Fruit fly (Drosophila melanogaster) whole organism, embryonic: ENCODE measurements around the gene Tom70.

ENCODE experiments used
- ATbp ChIP-seq: fragments of 200-800 bp; sonication (Bioruptor generic); optimal IDR thresholded peaks from 2 replicates; lab custom pipeline; 2017; ENCODE audit warnings: missing biosample characterization, mild to moderate bottlenecking, missing genetic modification characterization, missing genetic modification reagents
- CG10267 ChIP-seq: fragments of 200-800 bp; sonication (Bioruptor generic); optimal IDR thresholded peaks from 2 replicates; lab custom pipeline; 2018; ENCODE audit warnings: missing biosample characterization, mild to moderate bottlenecking, missing genetic modification characterization, moderate library complexity
- CG12769 ChIP-seq: fragments of 200-800 bp; sonication (Bioruptor generic); optimal IDR thresholded peaks from 2 replicates; lab custom pipeline; 2019; ENCODE audit warnings: missing biosample characterization, mild to moderate bottlenecking, missing genetic modification characterization, moderate library complexity
- CG13296 ChIP-seq: fragments of 200-800 bp; sonication (Bioruptor generic); optimal IDR thresholded peaks from 3 replicates; lab custom pipeline; 2018; ENCODE audit warnings: missing biosample characterization, mild to moderate bottlenecking, missing genetic modification characterization
- CG1602 ChIP-seq: fragments of 200-800 bp; sonication (Bioruptor generic); optimal IDR thresholded peaks from 3 replicates; lab custom pipeline; 2016; ENCODE audit warnings: missing biosample characterization, missing genetic modification characterization
- CG17912 ChIP-seq: fragments of 200-800 bp; sonication (Bioruptor generic); optimal IDR thresholded peaks from 2 replicates; lab custom pipeline; 2018; ENCODE audit warnings: missing biosample characterization, mild to moderate bottlenecking, missing genetic modification characterization
- CG1792 ChIP-seq: fragments of 200-800 bp; sonication (Bioruptor generic); optimal IDR thresholded peaks from 2 replicates; lab custom pipeline; 2016; ENCODE audit warnings: missing biosample characterization, missing genetic modification characterization
- CG33213 ChIP-seq: fragments of 200-800 bp; sonication (Bioruptor generic); optimal IDR thresholded peaks from 3 replicates; lab custom pipeline; 2016; ENCODE audit warnings: missing biosample characterization, missing genetic modification characterization
- CG34422 ChIP-seq: fragments of 200-800 bp; sonication (Bioruptor generic); IDR thresholded peaks from 3 replicates; pipeline ENCODE4 v1.3.6; 2022; ENCODE audit warnings: missing biosample characterization, missing genetic modification characterization
- CG3995 ChIP-seq: fragments of 200-800 bp; sonication (Bioruptor generic); optimal IDR thresholded peaks from 3 replicates; lab custom pipeline; 2016; ENCODE audit warnings: missing biosample characterization, missing genetic modification characterization
- CG4707 ChIP-seq: fragments of 200-800 bp; sonication (Bioruptor generic); optimal IDR thresholded peaks from 2 replicates; lab custom pipeline; 2018; ENCODE audit warnings: missing biosample characterization, mild to moderate bottlenecking, missing genetic modification characterization, moderate library complexity
- CG4854 ChIP-seq: fragments of 200-800 bp; sonication (Bioruptor generic); optimal IDR thresholded peaks from 2 replicates; lab custom pipeline; 2016; ENCODE audit warnings: missing biosample characterization, missing genetic modification characterization, inconsistent platforms
- CG6272 ChIP-seq: fragments of 200-800 bp; sonication (Bioruptor generic); IDR thresholded peaks from 2 replicates; pipeline ENCODE4 v1.3.6; 2022; ENCODE audit warnings: missing biosample characterization, missing genetic modification characterization
- CG7357 ChIP-seq: fragments of 200-800 bp; sonication (Bioruptor generic); IDR thresholded peaks from 3 replicates; pipeline ENCODE4 v1.3.6; 2022; ENCODE audit warnings: missing biosample characterization, missing genetic modification characterization
- CG9609 ChIP-seq: fragments of 200-800 bp; sonication (Bioruptor generic); optimal IDR thresholded peaks from 3 replicates; lab custom pipeline; 2016; ENCODE audit warnings: missing biosample characterization, missing genetic modification characterization
- CoRest ChIP-seq: fragments of 200-800 bp; sonication (Bioruptor generic); optimal IDR thresholded peaks from 3 replicates; lab custom pipeline; 2018; ENCODE audit warnings: missing biosample characterization, mild to moderate bottlenecking, missing genetic modification characterization, moderate library complexity
- Dek ChIP-seq: fragments of 200-800 bp; sonication (Bioruptor generic); optimal IDR thresholded peaks from 3 replicates; lab custom pipeline; 2019; ENCODE audit warnings: missing biosample characterization, mild to moderate bottlenecking, missing genetic modification characterization, moderate library complexity
- Elba2 ChIP-seq: fragments of 200-800 bp; sonication (Bioruptor generic); optimal IDR thresholded peaks from 3 replicates; lab custom pipeline; 2016; ENCODE audit warnings: missing biosample characterization, missing genetic modification characterization
- Fer1 ChIP-seq: fragments of 200-800 bp; sonication (Bioruptor generic); optimal IDR thresholded peaks from 2 replicates; lab custom pipeline; 2017; ENCODE audit warnings: missing biosample characterization, mild to moderate bottlenecking, missing genetic modification characterization
- Fer2 ChIP-seq: fragments of 200-800 bp; sonication (Bioruptor generic); optimal IDR thresholded peaks from 2 replicates; lab custom pipeline; 2018; ENCODE audit warnings: missing biosample characterization, mild to moderate bottlenecking, missing genetic modification characterization, moderate library complexity
- HHEX ChIP-seq: fragments of 200-800 bp; sonication (Bioruptor generic); optimal IDR thresholded peaks from 3 replicates; lab custom pipeline; 2017; ENCODE audit warnings: missing biosample characterization, mild to moderate bottlenecking, missing genetic modification characterization, missing genetic modification reagents
- HLH4C ChIP-seq: fragments of 200-800 bp; sonication (Bioruptor generic); IDR thresholded peaks from 3 replicates; pipeline ENCODE4 v1.3.6; 2022; ENCODE audit warnings: missing biosample characterization, missing genetic modification characterization; ENCODE audit not compliant: partially characterized antibody
- Hr3 ChIP-seq: fragments of 200-800 bp; sonication (Bioruptor generic); optimal IDR thresholded peaks from 3 replicates; lab custom pipeline; 2016; ENCODE audit warnings: missing biosample characterization, missing genetic modification characterization
- Hr51 ChIP-seq, 2 experiments: fragments of 200-800 bp; sonication (Bioruptor generic); optimal IDR thresholded peaks; 2 replicates in 1 of 2; 3 replicates in 1 of 2; lab custom pipeline; 2016 to 2018; ENCODE audit warnings: missing biosample characterization in 2 of 2, missing genetic modification characterization in 2 of 2, mild to moderate bottlenecking in 1 of 2, moderate library complexity in 1 of 2
- Lim3 ChIP-seq: fragments of 200-800 bp; sonication (Bioruptor generic); IDR thresholded peaks from 2 replicates; pipeline ENCODE4 v1.3.6; 2022; ENCODE audit warnings: missing biosample characterization, missing genetic modification characterization
- Lpt ChIP-seq: fragments of >200 bp; optimal IDR thresholded peaks from 2 replicates; lab custom pipeline; 2018; ENCODE audit warnings: missing biosample characterization, missing genetic modification characterization
- MTF-1 ChIP-seq: fragments of 200-800 bp; sonication (Bioruptor generic); optimal IDR thresholded peaks from 2 replicates; lab custom pipeline; 2018; ENCODE audit warnings: missing biosample characterization, mild to moderate bottlenecking, missing genetic modification characterization, borderline replicate concordance
- Ptx1 ChIP-seq: fragments of 200-800 bp; sonication (Bioruptor generic); IDR thresholded peaks from 2 replicates; pipeline ENCODE4 v1.3.6; 2022; ENCODE audit warnings: missing biosample characterization, missing genetic modification characterization
- Ssrp ChIP-seq: fragments of 200-800 bp; sonication (Bioruptor generic); optimal IDR thresholded peaks from 2 replicates; lab custom pipeline; 2018; ENCODE audit warnings: missing biosample characterization, mild to moderate bottlenecking, missing genetic modification characterization, moderate library complexity
- chif ChIP-seq, 2 experiments: fragments of 200-800 bp; sonication (Bioruptor generic); optimal IDR thresholded peaks; 3 replicates each; lab custom pipeline; 2016; ENCODE audit warnings: missing biosample characterization in 2 of 2, missing genetic modification characterization in 2 of 2
- chn ChIP-seq: fragments of 200-800 bp; sonication (Bioruptor generic); optimal IDR thresholded peaks from 2 replicates; lab custom pipeline; 2016; ENCODE audit warnings: missing biosample characterization, missing genetic modification characterization
- crol ChIP-seq: fragments of 200-800 bp; sonication (Bioruptor generic); IDR thresholded peaks from 2 replicates; pipeline ENCODE4 v1.3.6; 2022; ENCODE audit warnings: missing biosample characterization, missing genetic modification characterization
- cwo ChIP-seq: fragments of 200-800 bp; sonication (Bioruptor generic); optimal IDR thresholded peaks from 3 replicates; lab custom pipeline; 2017; ENCODE audit warnings: missing biosample characterization, missing genetic modification characterization, mild to moderate bottlenecking, moderate library complexity, missing genetic modification reagents
- da ChIP-seq: fragments of 200-800 bp; sonication (Bioruptor generic); optimal IDR thresholded peaks from 2 replicates; lab custom pipeline; 2016; ENCODE audit warnings: missing biosample characterization, missing genetic modification characterization
- fd3F ChIP-seq: fragments of 200-800 bp; sonication (Bioruptor generic); optimal IDR thresholded peaks from 2 replicates; lab custom pipeline; 2018; ENCODE audit warnings: missing biosample characterization, mild to moderate bottlenecking, missing genetic modification characterization, moderate library complexity
- ftz-f1 ChIP-seq: fragments of 200-800 bp; sonication (Bioruptor generic); optimal IDR thresholded peaks from 2 replicates; lab custom pipeline; 2016; ENCODE audit warnings: missing biosample characterization, missing genetic modification characterization
- gem ChIP-seq: fragments of 200-800 bp; sonication (Bioruptor generic); optimal IDR thresholded peaks from 2 replicates; lab custom pipeline; 2019; ENCODE audit warnings: missing biosample characterization, mild to moderate bottlenecking, missing genetic modification characterization, moderate library complexity
- grau ChIP-seq: fragments of 200-800 bp; optimal IDR thresholded peaks from 3 replicates; lab custom pipeline; 2019; ENCODE audit warnings: missing biosample characterization, mild to moderate bottlenecking, missing genetic modification characterization, moderate library complexity
- gsb-n ChIP-seq: fragments of 200-800 bp; sonication (Bioruptor generic); optimal IDR thresholded peaks from 3 replicates; lab custom pipeline; 2018; ENCODE audit warnings: missing biosample characterization, mild to moderate bottlenecking, missing genetic modification characterization
- h ChIP-seq: fragments of >200 bp; optimal IDR thresholded peaks from 2 replicates; lab custom pipeline; 2017
- kay ChIP-seq: fragments of 200-800 bp; sonication (Bioruptor generic); optimal IDR thresholded peaks from 2 replicates; lab custom pipeline; 2016; ENCODE audit warnings: missing biosample characterization, missing genetic modification characterization
- luna ChIP-seq: fragments of 200-800 bp; sonication (Bioruptor generic); optimal IDR thresholded peaks from 2 replicates; lab custom pipeline; 2016; ENCODE audit warnings: missing biosample characterization, missing genetic modification characterization
- odd ChIP-seq: fragments of 200-800 bp; sonication (Bioruptor generic); optimal IDR thresholded peaks from 2 replicates; lab custom pipeline; 2017; ENCODE audit warnings: missing biosample characterization, mild to moderate bottlenecking, missing genetic modification characterization
- phol ChIP-seq: fragments of 200-800 bp; sonication (Bioruptor generic); optimal IDR thresholded peaks from 3 replicates; lab custom pipeline; 2018; ENCODE audit warnings: missing biosample characterization, mild to moderate bottlenecking, missing genetic modification characterization, moderate library complexity
- pnt ChIP-seq: fragments of 200-800 bp; sonication (Bioruptor generic); optimal IDR thresholded peaks from 3 replicates; lab custom pipeline; 2016; ENCODE audit warnings: missing biosample characterization, missing genetic modification characterization
- unc-4 ChIP-seq: fragments of 200-800 bp; sonication (Bioruptor generic); IDR thresholded peaks from 2 replicates; pipeline ENCODE4 v1.3.6; 2022; ENCODE audit warnings: missing biosample characterization, missing genetic modification characterization; ENCODE audit not compliant: partially characterized antibody
- unpg ChIP-seq: fragments of 200-800 bp; sonication (Bioruptor generic); optimal IDR thresholded peaks from 3 replicates; lab custom pipeline; 2018; ENCODE audit warnings: missing biosample characterization, mild to moderate bottlenecking, missing genetic modification characterization, moderate library complexity
- wor ChIP-seq: fragments of 200-800 bp; sonication (Bioruptor generic); IDR thresholded peaks from 2 replicates; pipeline ENCODE4 v1.3.6; 2022; ENCODE audit warnings: missing biosample characterization, missing genetic modification characterization
- yki ChIP-seq: fragments of >200 bp; optimal IDR thresholded peaks from 3 replicates; lab custom pipeline; 2018

Gene Tom70

DNA sequence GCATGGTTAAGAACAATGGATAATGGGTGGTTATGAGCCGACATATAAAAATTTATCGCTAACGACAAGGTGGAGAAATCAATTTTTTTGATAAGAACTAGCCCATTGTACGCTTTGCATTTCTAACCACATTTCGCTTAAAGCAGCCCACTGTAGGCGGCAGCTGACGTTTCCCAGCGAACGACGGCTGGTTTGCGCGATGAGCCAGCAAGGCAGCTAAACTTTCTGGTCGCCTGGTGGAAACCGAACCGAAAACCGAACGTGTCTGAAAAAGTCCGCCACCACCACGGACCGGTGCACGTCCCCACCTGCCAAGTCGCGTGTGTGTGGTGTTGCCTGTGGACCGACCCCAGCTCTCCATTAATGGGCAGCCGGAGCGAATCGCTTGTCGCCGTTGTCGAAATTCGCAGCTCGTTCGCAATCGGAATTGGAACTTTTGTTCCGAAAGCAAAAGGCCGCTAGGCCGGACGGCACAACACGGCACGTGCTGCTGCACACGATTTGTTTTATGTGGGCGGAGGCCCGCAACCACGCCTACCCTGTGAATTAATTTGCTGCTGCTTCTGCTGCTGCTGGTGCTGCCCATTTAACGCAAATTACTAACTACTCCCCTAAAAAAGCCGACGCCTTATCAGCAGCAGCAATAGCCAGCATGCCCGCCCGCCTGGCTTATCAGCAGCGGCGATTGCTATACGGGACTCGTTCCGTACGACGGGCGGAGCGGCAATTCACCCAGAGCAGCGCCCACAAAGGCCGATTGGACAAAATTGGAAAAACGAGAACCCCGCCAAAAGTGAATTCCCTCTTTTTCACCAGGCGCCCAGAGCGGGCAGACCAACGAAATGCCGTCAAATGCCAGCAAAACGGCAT lies 35.2 kb downstream of the Tom70 start (continued):
- TF ChIP-seq grau (peak; percentile 47), chif (GFP tag; optimal IDR thresholded peaks at IDR 0.05; lab: Kevin White, UChicago) (peak in 1 of 2 experiments; percentile 23), Dek (tag; lab: Kevin White, UChicago) (peak; percentile 43), CG7357 (GFP tag; lab: Robert Waterston, UW) (no peak), CoRest (tag; lab: Kevin White, UChicago) (peak; percentile 37), Ptx1 (GFP tag; lab: Robert Waterston, UW) (no peak), HHEX (GFP tag; lab: Kevin White, UChicago) (peak; percentile 25), Fer1 (GFP tag; lab: Kevin White, UChicago) (peak; percentile 92), unc-4 (GFP tag; lab: Robert Waterston, UW) (no peak), yki (lab: Kevin White, UChicago) (no peak), kay (GFP tag; lab: Kevin White, UChicago) (no peak), luna (GFP tag; lab: Kevin White, UChicago) (no peak), Elba2 (GFP tag; lab: Kevin White, UChicago) (peak; percentile 16), MTF-1 (GFP tag; lab: Kevin White, UChicago) (peak; percentile 44), CG6272 (GFP tag; lab: Robert Waterston, UW) (no peak; the same call in 1 of the 2 replicates), phol (peak; percentile 19), CG13296 (peak; percentile 39), unpg (GFP tag; lab: Kevin White, UChicago) (peak; percentile 52), Lpt (no peak), CG12769 (tag; lab: Kevin White, UChicago) (peak; percentile 98), ATbp (GFP tag; lab: Kevin White, UChicago) (peak; percentile 29), h (lab: Kevin White, UChicago) (peak; percentile 28), crol (GFP tag; lab: Robert Waterston, UW) (no peak), CG1792 (GFP tag; lab: Kevin White, UChicago) (no peak), CG4854 (GFP tag; lab: Kevin White, UChicago) (no peak), HLH4C (no peak), CG33213 (GFP tag; lab: Kevin White, UChicago) (peak; percentile 10), gsb-n (tag; lab: Kevin White, UChicago) (peak; percentile 89), CG17912 (no peak), cwo (GFP tag; lab: Kevin White, UChicago) (peak; percentile 100), CG4707 (peak; percentile 100), Hr51 (GFP tag; optimal IDR thresholded peaks at IDR 0.05; lab: Kevin White, UChicago) (peak in 1 of 2 experiments; percentile 51), pnt (GFP tag; lab: Kevin White, UChicago) (no peak), CG34422 (no peak), odd (peak; percentile 52), gem (peak; percentile 65), CG1602 (GFP tag; lab: Kevin White, UChicago) (peak; percentile 22), Ssrp (tag; lab: Kevin White, UChicago) (peak; percentile 14), wor (GFP tag; lab: Robert Waterston, UW) (no peak), CG10267 (tag; lab: Kevin White, UChicago) (peak; percentile 17), da (GFP tag; lab: Kevin White, UChicago) (peak; percentile 64), ftz-f1 (GFP tag; lab: Kevin White, UChicago) (peak; percentile 97), chn (GFP tag; lab: Kevin White, UChicago) (peak; percentile 74), fd3F (GFP tag; lab: Kevin White, UChicago) (peak; percentile 30), CG3995 (GFP tag; lab: Kevin White, UChicago) (no peak), Hr3 (GFP tag; lab: Kevin White, UChicago) (peak; percentile 23), Lim3 (GFP tag; lab: Robert Waterston, UW) (no peak), CG9609 (GFP tag; lab: Kevin White, UChicago) (no peak), Fer2 (tag; lab: Kevin White, UChicago) (no peak)
